Worm (Caenorhabditis elegans) whole organism, dauer: ENCODE measurements around the gene F53B1.8.

ENCODE experiments used
- unc-62 ChIP-seq: sonication (generic microtip); optimal IDR thresholded peaks from 2 replicates; lab custom pipeline; 2017; ENCODE audit warnings: missing biosample characterization, missing genetic modification reagents, missing genetic modification characterization

The F53B1.8 gene

DNA sequence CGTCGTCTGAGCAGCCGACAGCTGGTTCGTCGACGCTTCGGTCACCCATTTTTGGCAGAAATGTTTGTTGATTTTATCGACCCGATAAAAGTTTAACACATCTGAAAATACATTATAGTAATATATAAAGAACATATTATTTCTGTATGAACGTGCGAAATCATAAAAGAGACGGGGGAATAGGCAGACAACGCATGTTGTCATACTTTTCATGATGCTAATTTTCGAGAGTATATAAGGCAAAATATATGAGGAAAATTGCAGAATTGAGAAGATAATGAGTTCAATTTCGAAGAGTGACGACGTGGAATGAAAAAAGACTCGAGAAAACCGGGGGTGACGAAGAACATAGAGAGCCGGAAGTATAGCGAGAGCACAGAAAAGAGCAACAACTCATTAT is at the start of gene F53B1.8:
Gene F53B1.8, minus strand, starts transcription at position 101 of the 400 bp plus-strand sequence.
- TF ChIP-seq unc-62 (GFP tag; lab: Kevin White, UChicago): no peak

- no peak for TF ChIP-seq unc-62 (GFP tag; lab: Kevin White, UChicago)
These were observed 48.4 kb upstream of the F53B1.8 start for ce11 chrX:2178410-2178944.

DNA sequence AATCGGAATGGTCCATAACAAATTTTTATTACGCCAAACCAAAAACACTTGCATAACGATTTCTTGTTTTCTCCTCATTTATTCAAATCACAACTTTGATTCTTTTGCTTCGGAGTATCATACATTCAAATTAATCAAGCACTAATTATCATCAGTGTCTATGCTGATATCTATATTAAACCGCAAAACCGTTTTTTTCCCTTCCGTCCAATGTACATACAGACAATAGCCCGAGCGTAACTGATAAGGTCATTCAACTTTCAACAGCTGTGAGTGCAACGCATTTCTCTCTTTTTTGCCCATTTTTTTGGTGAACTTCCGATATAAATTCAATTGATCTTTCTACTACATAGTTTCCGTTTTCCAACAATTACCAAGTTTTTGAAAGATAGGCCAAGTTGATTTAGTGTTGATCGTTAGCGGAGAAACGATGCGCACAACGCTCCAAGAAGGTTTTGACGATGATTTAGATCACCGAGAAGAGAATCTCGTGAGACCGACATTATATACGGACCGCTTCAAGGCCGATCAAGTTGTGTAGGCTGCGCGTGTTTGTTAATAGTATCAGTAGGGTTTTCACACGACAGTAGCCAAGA is 47.8 kb upstream of the F53B1.8 start:
- TF ChIP-seq unc-62 (GFP tag; lab: Kevin White, UChicago): no peak

DNA sequence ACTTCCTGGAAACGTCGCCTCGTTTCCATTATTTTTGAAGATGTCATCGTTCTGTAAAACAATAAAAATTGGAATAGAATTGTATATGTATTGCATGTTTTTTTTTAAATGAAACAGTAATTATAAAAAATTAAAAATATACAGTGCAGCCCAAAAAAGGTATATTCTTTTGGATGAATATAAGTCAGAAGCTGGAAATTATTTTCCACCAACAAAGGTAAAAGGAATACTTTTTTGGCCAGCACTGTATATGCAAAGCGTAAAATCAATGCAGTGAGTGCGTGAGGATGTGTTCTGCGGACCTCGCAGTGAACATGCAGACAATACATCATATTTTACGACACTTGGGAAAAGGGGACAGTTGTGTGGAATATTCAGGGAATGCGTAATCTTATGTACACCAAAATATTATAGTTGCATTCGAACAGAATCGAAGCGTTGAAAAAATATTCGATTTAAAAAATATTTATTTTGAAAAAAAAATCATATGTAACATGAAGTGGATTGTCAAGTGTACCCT is 46.4 kb upstream of the F53B1.8 start, which contains the start of gene F48B9.8:
Gene F48B9.8, minus strand, starts transcription at position 51 of the 520 bp plus-strand sequence.
- no peak for TF ChIP-seq unc-62 (GFP tag; lab: Kevin White, UChicago)

- TF ChIP-seq unc-62 (GFP tag; lab: Kevin White, UChicago): no peak
These were observed 34.7 kb upstream of the F53B1.8 start, which contains the start of gene F48B9.3 for ce11 chrX:2164751-2165150. F48B9.3 (plus strand) TSS chrX:2165051.

DNA sequence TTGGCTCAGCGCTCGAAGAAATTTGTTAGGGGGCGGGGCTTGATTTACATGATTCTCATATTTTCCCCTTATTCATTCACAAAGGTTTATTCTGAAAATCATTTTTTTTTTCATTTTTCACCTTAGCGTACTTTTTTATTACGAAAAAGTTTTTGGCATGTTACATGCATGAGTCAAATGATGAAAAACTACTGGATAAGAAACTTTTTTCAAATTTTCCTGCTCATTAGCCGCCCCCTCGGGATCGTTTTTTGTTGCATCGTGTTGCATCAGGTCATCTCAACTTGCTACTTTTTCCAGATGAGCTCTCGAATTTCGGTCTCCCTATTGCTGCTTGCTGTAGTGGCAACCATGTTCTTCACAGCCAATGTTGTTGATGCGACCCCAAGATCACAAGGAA is 33.0 kb upstream of the F53B1.8 start, which contains the start of gene pdf-2:
Gene pdf-2, plus strand, starts transcription at position 301 of the 400 bp plus-strand sequence.
- no peak for TF ChIP-seq unc-62 (GFP tag; lab: Kevin White, UChicago)

DNA sequence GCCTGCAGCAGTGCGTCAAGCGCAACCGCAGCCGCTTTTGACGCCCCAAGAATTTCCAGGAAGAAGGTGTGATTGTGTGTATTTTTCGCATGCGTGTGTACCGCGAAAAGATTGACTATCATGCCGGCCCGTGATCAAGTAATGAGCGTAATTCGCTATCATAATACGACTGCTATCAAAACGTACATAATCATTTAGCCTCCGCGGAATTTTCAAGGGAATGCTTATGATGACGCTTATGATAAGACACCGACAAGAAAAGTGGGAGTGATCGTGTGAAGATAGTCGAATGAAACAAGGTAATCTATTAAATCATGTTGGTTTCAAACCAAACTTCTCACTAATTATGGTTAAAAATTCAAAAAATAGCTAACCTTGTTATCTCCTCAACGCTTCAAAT is 27.8 kb upstream of the F53B1.8 start:
- TF ChIP-seq unc-62 (GFP tag; lab: Kevin White, UChicago): no peak

DNA sequence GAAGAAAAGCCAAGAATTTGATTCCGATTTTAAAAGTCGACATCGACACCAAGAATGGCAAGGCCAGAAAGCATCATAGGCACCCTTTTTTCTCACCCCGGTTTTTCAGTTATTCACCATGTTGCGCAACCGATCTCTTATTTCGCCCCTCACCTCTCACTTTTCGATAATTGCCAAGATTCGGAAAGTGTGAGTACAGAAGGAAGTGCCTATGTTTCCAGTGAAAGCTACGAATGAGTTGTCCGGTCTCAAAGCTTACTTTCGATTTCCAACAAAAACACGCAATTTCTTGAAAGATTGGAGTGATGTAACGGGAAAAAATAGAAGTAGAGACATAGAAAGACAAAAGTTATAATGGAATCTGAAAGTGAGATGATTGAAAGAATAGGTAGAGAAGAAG is 23.7 kb upstream of the F53B1.8 start:
- TF ChIP-seq unc-62 (GFP tag; lab: Kevin White, UChicago): no peak

- no peak for TF ChIP-seq unc-62 (GFP tag; lab: Kevin White, UChicago)
These were observed 22.0 kb upstream of the F53B1.8 start for ce11 chrX:2152062-2152461.

DNA sequence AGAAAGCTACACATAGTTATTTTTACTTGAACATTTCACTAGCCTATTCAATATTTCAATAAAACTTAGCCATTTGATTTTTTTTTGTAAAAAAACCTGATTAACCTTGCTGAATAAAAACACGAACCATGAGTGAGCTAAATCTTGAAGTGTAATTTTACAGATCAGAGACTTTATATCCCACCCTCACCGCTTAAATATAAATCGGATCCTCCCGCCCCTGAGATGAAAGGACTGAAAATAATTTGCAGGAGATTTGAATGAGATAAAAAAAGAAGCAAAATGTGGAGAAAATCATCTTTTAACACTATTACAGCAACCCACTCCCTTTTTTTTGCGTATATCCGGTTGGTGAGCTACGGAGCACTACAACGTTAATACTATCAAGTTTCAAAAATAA is 20.0 kb upstream of the F53B1.8 start, which contains the start of gene npax-2:
Gene npax-2, minus strand, starts transcription at position 101 of the 400 bp plus-strand sequence.
- no peak for TF ChIP-seq unc-62 (GFP tag; lab: Kevin White, UChicago)

- TF ChIP-seq unc-62 (GFP tag; lab: Kevin White, UChicago): no peak
These were observed 15.6 kb upstream of the F53B1.8 start, which contains the start of gene dpy-3 for ce11 chrX:2145629-2146028. dpy-3 (minus strand) TSS chrX:2145647.

DNA sequence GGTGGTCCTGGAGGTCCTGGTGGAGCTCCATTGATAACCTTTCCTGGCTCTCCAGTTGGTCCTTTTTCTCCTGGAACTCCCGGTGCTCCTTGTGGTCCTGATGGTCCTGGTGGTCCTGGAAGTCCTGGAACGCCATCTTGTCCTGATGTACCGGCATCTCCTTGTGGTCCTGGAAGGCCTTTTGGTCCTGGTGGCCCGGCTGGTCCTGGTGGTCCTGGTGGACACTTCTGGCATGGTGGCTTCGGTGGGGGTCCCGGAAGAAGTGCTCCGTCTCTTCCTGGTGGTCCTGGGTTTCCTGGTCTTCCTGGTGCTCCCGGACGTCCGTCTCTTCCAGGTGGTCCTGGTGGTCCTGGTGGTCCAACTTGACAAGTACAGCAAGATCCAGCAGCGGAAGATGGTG is 14.8 kb upstream of the F53B1.8 start:
- no peak for TF ChIP-seq unc-62 (GFP tag; lab: Kevin White, UChicago)

DNA sequence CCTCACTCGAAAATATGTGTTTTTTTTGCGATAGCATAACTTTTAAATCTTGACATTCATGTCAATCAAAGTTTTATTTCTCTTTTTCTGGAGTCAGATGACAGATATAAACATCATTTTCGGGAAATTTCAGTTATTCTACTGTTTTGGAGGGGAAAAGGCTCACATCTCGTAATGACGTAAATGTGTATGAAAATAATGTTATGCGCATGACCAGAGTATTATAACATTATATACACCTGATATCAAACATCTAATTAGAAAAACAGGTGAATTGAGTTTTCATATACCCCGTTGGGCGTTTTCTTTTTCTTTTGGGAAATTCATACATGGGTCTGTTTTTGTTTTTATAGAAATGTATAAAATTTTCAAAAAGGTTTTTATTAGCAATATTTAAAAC is 14.2 kb upstream of the F53B1.8 start:
- no peak for TF ChIP-seq unc-62 (GFP tag; lab: Kevin White, UChicago)

- TF ChIP-seq unc-62 (GFP tag; lab: Kevin White, UChicago): no peak
These were observed 10.6 kb upstream of the F53B1.8 start for ce11 chrX:2140610-2141009.

DNA sequence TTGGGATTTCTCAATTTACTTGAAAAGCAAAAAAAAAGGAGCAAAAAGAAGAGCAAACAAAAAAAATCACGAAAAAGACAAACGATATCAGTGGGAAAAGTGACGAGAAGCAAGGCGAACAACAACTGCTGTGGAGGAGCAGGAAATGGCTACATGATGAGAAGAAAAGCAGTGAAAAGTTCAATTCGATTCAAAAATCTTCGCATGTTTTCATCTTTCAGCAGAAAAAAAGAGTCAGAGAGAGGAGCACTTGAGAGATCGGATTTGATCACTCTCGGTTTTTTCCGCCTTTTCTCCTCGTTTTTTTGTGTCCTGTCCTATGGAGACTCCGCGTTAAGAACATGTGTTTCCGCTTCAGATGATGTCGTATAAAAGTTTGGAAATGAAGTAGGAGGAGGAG is 8.9 kb upstream of the F53B1.8 start:
- no peak for TF ChIP-seq unc-62 (GFP tag; lab: Kevin White, UChicago)

DNA sequence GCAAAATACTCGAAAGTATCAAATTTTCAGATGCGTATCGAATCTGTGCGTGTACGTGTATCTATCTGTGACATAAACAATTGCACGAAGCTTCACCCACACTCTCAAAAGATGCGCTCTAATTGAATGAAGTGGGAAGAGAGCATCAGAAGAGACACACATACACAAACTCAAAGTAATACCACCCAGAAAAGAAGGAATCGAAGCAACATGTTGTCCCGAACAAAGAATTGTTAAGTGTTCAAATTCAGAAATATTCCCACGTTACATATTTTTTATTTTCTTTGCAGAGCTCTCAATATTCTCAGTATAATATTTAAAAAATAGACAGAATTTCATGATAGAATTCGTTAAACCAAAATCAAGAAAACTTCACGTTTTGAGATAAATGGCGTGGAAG is 6.9 kb upstream of the F53B1.8 start:
- no peak for TF ChIP-seq unc-62 (GFP tag; lab: Kevin White, UChicago)

DNA sequence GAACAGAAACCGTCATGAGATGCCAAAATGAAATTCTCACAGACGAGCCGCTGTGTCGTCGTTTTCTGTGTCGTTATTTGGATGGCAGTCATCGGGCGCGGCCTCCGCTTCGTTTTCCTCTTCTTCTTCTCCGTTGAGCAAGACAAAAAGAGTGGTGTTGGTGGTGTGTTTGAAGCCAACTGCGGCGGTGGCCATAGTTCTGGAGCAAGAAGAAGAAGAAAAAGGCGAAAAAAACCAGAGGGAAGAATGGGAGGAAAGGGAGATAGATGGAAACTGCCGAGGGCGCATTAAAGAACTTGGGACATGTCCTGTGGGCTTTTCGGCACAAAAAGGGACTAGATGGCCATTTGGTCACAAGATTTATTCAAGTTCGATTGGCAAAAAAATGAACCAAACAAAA is 1.6 kb upstream of the F53B1.8 start, which contains the start of gene F53B1.9:
Gene F53B1.9, minus strand, starts transcription at position 195 of the 400 bp plus-strand sequence.
- TF ChIP-seq unc-62 (GFP tag; lab: Kevin White, UChicago): no peak
